Fruit fly (Drosophila melanogaster): ENCODE results near the gene Hakai.

Gene Hakai

dm6 chr2L:19579995-19580578, 2.2 kb downstream of the Hakai start, which contains the start of gene Pmvk:
TSS of gene Pmvk (minus strand) at chr2L:19580351.
- no peak for TF ChIP-seq CG7372 (GFP tag; IDR thresholded peaks at IDR 0.05)
- no peak for TF ChIP-seq CrebB (tag; optimal IDR thresholded peaks at IDR 0.05)
- no peak for TF ChIP-seq CG8290 (GFP tag; optimal IDR thresholded peaks at IDR 0.05)
- TF ChIP-seq CG8290 (tag; optimal IDR thresholded peaks at IDR 0.05) = no peak
- no peak for TF ChIP-seq CG13775 (GFP tag; optimal IDR thresholded peaks at IDR 0.05)
- TF ChIP-seq nau (GFP tag; optimal IDR thresholded peaks at IDR 0.05) = no peak
- no peak for TF ChIP-seq lola (GFP tag; optimal IDR thresholded peaks at IDR 0.05)
- no peak for TF ChIP-seq CG33213 (GFP tag; optimal IDR thresholded peaks at IDR 0.05)
- no peak for TF ChIP-seq dmrt99B (tag; optimal IDR thresholded peaks at IDR 0.05)
- no peak for TF ChIP-seq Max (GFP tag; optimal IDR thresholded peaks at IDR 0.05)
- TF ChIP-seq CG11093 (GFP tag; IDR thresholded peaks at IDR 0.05) = no peak
- no peak for TF ChIP-seq usp (GFP tag; optimal IDR thresholded peaks at IDR 0.05)
- peak; percentile 79 for TF ChIP-seq Scr (GFP tag; IDR thresholded peaks at IDR 0.05; ENCODE audit: partially characterized antibody)
- TF ChIP-seq CG6791 (GFP tag; IDR thresholded peaks at IDR 0.05; ENCODE audit: partially characterized antibody) = peak; percentile 94
- no peak for TF ChIP-seq NC2α (GFP tag; optimal IDR thresholded peaks at IDR 0.05)
- no peak for TF ChIP-seq CG1233 (GFP tag; optimal IDR thresholded peaks at IDR 0.05)
- TF ChIP-seq Kr (GFP tag; optimal IDR thresholded peaks at IDR 0.05) = no peak
- TF ChIP-seq CG3995 (GFP tag; optimal IDR thresholded peaks at IDR 0.05) = no peak
- no peak for TF ChIP-seq CG14050 (GFP tag; IDR thresholded peaks at IDR 0.05)
- no peak for TF ChIP-seq Atf3 (GFP tag; optimal IDR thresholded peaks at IDR 0.05)
- no peak for TF ChIP-seq insv (GFP tag; optimal IDR thresholded peaks at IDR 0.05)
- TF ChIP-seq CG2875 (GFP tag; optimal IDR thresholded peaks at IDR 0.05) = no peak
- TF ChIP-seq Adf1 (GFP tag; IDR thresholded peaks at IDR 0.05) = no peak
- TF ChIP-seq Xrp1 (GFP tag; IDR thresholded peaks at IDR 0.05) = no peak
- TF ChIP-seq CG7556 (GFP tag; optimal IDR thresholded peaks at IDR 0.05) = no peak
- peak; percentile 59 for TF ChIP-seq inv (GFP tag; IDR thresholded peaks at IDR 0.05; ENCODE audit: partially characterized antibody)
- no peak for TF ChIP-seq tin (GFP tag; optimal IDR thresholded peaks at IDR 0.05)
- no peak for TF ChIP-seq Dfd (GFP tag; optimal IDR thresholded peaks at IDR 0.05)
- no peak for TF ChIP-seq slp2 (GFP tag; optimal IDR thresholded peaks at IDR 0.05)
- no peak for TF ChIP-seq Dbx (GFP tag; IDR thresholded peaks at IDR 0.05)
- TF ChIP-seq CG17186 (GFP tag; optimal IDR thresholded peaks at IDR 0.05) = peak; percentile 51
- peak; percentile 97 for TF ChIP-seq HLH4C (GFP tag; IDR thresholded peaks at IDR 0.05; ENCODE audit: partially characterized antibody)
- no peak for TF ChIP-seq Poxn (GFP tag; IDR thresholded peaks at IDR 0.05)
- no peak for TF ChIP-seq CG2199 (GFP tag; IDR thresholded peaks at IDR 0.05)
- TF ChIP-seq nerfin-2 (GFP tag; IDR thresholded peaks at IDR 0.05; ENCODE audit: partially characterized antibody) = peak; percentile 98
- TF ChIP-seq vvl (GFP tag; IDR thresholded peaks at IDR 0.05) = peak; percentile 52; the same call in 1 of the 2 replicates
- no peak for TF ChIP-seq CG6765 (GFP tag; optimal IDR thresholded peaks at IDR 0.05)
- no peak for TF ChIP-seq CG4282 (GFP tag; optimal IDR thresholded peaks at IDR 0.05)
- no peak for TF ChIP-seq CG7987 (GFP tag; optimal IDR thresholded peaks at IDR 0.05)
- no peak for TF ChIP-seq esg (GFP tag; conservative IDR thresholded peaks at IDR 0.05)
- no peak for TF ChIP-seq CG7786 (GFP tag; optimal IDR thresholded peaks at IDR 0.05)
- no peak for TF ChIP-seq CG9932 (GFP tag; IDR thresholded peaks at IDR 0.05)
- no peak for TF ChIP-seq nmo (GFP tag; optimal IDR thresholded peaks at IDR 0.05)
- TF ChIP-seq CG12744 (GFP tag; optimal IDR thresholded peaks at IDR 0.05) = no peak
- no peak for TF ChIP-seq az2 (GFP tag; optimal IDR thresholded peaks at IDR 0.05)
- TF ChIP-seq CG15011 (GFP tag; optimal IDR thresholded peaks at IDR 0.05) = no peak
- no peak for TF ChIP-seq Gug (GFP tag; IDR thresholded peaks at IDR 0.05)
- TF ChIP-seq D (optimal IDR thresholded peaks at IDR 0.05) = no peak
- TF ChIP-seq D (GFP tag; optimal IDR thresholded peaks at IDR 0.05) = no peak
- TF ChIP-seq CG1603 (tag; optimal IDR thresholded peaks at IDR 0.05) = peak; percentile 52
- TF ChIP-seq Fer3 (tag; optimal IDR thresholded peaks at IDR 0.05) = no peak
- TF ChIP-seq CG9727 (GFP tag; optimal IDR thresholded peaks at IDR 0.05) = no peak

All from whole organism, embryonic.